Fruit fly (Drosophila melanogaster): ENCODE data around the gene CG43739.

Gene CG43739

DNA sequence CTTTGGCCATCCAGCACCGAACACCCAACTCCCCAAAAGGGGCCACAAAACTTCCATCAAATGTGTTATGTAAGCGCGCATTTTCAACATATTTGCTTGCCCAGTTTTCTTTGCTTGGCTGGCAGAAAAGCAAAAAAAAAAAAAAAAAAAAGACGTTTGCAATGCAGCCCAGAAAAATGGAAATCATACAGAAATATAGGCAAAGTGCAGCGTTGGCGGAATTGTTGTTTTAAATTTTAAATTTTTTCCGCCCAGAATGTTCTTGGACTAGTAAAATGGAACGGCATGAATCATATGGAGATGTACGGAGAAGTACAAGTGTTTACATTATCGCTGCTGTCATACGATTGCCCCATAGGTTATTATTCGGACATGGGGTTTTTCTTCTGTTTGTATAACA, 9.4 kb downstream of the CG43739 start:
- TF ChIP-seq noc (tag; optimal IDR thresholded peaks at IDR 0.05): no peak

DNA sequence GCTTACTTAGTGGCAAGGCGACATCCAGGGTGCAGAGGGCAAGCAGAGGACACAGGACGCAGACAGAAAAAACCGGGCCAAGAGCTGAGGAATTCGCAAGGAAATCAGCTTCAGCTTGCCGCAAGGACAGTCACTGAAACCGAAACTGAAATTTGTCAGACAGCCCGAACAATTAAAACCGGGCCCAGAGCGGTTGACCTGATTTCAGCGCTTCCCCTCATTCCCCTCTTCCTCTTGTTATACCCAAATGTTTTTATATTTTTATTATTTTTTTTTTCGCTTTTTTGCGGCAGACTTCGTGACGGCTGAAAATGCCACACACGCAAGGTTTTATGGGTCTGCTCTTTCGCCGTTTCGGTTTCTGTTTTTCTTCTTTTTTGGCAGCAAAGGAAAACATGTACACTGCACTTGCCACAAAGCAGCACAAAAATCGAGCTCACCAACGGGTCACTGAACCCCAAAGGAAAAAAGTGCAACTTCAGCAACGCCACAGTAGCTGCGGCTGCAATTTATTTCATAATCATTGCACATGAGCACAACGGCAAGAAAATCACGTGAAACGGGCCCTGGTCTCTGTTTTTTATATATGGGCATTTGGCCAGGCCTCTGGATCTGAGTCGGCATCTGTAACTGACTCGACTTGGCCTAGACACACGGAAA, 10.6 kb downstream of the CG43739 start:
- TF ChIP-seq noc (tag; optimal IDR thresholded peaks at IDR 0.05): no peak

DNA sequence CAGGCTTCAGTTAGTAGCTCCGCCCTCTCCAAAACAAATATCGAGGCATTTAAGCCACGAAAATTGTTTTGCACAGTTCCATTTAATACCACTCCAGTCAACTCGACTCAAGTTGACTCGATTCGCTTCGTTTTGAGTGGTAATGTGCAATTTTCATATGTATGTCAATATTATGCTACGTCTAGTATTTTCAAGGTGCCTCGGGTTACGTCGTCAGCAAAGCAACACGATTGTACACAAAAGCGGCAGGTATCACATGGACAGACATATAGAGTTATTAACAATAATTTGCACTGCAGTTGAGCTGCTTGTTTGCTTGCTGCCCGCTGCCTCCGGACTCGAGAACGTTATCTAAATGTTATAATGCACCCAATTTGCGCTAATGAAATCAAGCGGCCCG, 13.7 kb downstream of the CG43739 start:
- TF ChIP-seq noc (tag; optimal IDR thresholded peaks at IDR 0.05): no peak

DNA sequence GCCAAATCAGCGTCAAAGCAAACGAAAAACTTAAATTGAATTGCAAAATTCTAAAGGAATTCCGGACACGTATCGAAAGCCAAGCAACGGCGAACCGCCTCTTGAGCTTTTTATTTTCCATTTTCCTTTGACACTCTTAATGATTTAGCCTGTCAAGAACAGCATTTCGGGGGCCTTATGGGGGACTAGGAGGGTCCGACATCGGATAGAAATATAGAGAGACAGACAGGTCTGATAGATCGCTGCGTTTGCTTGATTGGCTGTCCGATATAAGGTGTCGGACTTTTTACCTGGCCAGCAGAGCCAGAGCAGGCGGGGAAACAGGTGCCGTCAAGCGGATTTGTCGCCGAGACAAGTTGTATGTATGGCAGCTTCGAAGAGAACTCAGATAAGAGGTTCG, 14.4 kb downstream of the CG43739 start:
- peak; percentile 73 for TF ChIP-seq noc (tag; optimal IDR thresholded peaks at IDR 0.05)

DNA sequence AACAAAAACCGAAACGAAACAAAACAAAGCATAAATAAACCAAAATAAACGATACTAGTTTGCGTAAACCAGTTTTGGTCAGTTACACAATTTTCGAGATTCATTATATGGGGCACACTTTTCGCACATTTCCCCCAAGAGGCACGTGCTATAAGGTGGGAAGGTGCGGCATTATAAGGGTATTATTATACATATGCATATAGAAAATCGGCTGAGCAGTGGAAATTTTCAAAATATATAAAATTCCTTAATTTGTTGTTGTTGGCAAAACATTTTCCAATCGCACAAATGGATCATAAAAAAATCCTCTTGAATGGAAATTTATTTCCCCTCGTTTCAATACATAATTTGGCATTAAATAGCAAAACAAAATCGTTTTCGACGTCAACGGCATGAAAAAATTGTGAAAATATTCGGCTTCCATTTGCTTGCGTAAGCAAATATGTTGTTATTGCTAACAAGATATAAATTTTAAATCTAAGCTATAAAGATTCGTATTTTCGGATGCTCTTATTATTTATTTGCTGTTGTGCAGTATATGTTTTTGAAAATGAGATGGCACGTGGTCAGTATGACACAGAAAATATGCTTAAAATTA, 20.2 kb downstream of the CG43739 start:
- no peak for TF ChIP-seq noc (tag; optimal IDR thresholded peaks at IDR 0.05)

DNA sequence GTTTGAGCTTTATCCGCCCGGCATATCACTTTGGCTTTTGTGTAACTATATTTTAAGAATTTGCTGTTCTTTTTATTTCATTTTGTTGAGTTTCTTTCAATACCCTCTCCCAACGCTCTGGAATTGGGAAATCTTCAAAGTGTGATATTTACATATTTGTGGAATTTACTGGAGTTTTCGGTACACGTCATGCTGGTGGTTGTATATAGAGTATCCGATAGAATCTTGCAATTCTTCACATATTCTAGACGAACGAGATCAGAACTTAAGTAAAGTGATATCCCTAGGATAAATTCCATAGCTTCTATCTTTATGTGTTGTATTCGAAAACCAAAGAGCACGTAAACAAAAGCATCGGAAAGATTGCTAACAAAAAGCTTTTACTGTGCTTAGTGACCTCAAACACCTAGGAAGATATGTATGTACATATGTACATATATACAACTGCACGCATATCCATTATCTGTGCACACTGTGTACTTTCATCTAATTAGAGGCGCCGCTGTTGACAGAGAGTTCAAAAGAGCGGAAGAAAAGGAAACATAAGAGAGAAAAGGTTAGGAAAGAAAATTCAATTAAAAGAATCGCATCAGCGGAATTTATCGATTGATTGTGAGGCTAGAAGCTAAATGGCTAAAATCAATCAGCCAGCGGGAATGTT, 21.9 kb downstream of the CG43739 start:
- no peak for TF ChIP-seq noc (tag; optimal IDR thresholded peaks at IDR 0.05)

DNA sequence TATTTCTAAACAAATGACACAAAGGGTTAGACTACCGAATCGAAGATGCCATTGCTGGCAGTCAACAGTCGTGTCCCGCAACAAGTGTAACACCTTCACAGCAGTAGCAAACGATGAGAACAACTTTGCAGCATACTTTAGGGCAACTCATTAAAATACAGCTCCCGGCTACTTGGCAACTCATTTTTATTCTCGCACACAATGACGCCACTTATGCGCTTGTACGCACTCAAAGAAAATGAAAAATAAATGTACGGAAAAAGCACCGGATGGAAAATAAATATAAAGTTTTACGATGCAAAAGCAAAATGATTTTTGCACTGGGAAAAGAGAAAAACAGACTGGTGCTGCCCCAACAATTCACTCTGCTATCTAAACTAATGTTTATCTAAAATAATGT, 27.5 kb downstream of the CG43739 start:
- no peak for TF ChIP-seq noc (tag; optimal IDR thresholded peaks at IDR 0.05)

DNA sequence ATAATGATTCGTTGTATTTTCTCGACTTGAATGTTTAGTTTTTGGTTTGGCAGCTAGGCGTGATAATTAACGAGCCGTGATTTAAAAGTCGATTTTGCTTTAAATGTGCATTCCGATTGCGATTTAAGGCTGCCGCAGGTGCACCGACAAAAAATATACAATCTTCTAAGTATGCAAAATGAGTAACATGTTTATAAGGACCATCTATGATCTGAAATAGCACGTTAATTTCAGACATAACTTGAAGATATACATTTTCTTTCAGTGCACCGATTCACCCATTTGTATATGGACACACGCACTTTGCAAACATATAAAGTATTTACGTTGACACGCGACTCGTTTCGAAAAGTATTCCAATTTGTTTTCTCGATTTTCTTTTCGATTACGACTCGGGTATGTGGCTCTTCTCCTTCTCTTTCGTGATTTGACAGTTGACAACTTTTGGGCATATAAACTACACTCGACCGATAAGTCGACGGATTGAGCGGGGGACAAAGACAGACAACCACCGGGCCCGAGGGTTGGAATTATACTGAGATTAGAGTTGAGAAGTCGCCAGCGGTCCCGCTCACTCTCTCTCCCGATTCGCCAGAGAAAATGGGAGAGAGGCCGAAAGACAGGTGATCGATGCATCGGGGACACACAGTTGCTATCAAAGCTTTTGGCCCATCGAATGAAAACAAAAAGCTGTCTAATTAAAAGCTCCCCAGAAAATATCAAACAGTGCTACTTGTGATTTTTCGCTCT, 28.7 kb downstream of the CG43739 start:
- no peak for TF ChIP-seq noc (tag; optimal IDR thresholded peaks at IDR 0.05)

DNA sequence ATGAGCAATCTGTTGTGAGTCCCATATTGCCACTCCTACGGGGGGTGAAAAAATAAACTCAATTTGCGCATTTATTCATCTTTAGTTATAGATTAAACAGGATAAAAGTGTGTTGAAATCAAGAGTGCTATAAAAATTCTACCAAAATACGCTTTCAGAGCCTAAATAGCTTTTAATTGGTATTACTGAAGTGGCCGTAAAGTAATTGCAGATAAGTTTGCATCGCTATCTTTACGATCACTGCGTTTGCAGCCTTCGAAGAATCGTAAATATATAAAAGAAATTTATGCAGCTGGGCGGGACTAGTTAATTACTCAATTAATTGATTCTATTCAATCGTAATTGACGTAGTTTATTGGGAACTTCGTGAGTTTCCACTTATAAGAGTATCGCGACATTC, 31.5 kb downstream of the CG43739 start:
- TF ChIP-seq noc (tag; optimal IDR thresholded peaks at IDR 0.05): no peak

DNA sequence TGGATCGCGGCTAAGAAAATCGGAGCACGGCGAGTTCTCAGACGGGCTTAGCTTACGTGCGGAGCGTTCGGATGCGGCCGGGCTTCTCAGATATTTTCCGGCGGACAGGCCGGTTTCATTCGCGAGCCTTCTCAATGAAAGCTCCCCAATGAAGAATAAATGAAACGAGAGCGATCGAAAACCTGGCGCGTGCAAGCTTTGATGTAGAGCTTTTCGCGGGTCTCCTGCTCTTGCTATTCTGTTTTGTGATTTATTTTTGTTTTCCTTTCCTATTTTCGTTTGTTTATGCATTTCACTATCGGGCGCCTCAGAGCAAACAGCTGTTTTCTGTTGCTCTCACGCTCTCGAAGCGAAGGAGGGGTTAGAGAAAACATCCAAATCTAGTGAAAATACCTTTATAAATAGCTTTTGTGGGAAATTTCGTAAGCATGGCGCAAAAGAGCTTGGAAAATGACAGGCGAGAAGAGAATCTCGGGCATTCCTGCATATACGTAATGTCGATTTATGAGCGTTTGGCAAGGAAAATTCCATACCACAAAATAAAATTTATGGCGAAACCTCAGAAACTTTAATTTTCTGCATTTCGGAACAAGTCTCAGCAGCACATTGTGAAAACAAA, 32.7 kb downstream of the CG43739 start:
- TF ChIP-seq noc (tag; optimal IDR thresholded peaks at IDR 0.05): peak; percentile 25

DNA sequence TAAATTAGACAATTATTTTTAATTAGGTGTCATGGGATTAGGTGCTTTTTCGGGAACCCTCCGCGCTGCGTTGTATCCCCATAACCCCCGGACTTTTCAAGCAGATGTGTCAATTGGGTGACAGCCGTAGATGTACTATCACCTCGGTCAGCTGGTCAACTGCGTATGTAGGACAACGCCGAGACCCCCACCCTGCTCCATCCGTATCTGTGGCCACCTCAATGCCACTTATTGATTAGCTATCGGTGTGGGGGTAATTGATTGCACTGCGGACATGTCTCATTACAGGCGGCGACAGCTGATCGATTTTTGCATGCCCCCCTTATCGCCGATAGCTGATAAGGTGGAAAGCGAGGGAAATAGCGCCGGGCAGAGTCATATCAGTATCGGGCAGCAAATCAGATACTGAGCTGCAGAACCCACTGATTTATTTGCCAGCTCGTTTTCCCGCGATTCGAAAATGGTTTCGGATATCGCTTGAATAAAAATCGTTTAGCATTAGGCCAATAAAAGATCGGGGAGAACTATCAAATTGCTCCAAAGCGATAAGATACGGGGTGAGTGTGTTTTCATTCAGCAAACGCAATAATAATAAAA, 35.0 kb downstream of the CG43739 start:
- TF ChIP-seq noc (tag; optimal IDR thresholded peaks at IDR 0.05): peak; percentile 67

DNA sequence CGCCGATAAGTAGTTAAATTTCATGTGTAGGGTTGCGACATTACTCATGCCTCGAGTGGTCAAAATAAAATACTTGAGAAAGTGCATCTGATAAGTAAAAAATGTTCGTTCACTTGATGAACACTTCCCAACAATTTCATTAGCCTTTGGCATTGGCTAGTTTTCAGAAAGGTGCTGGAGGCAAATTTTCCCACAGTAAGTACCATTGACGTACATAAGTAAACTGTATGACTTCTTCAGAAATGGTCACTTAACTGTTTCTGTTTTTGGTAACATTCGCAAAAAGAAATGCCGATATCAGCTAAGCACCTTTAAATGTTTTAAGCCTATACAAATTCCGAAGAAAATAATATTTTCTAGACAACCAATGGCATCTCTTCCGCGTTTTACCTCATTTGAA, 35.6 kb downstream of the CG43739 start:
- no peak for TF ChIP-seq noc (tag; optimal IDR thresholded peaks at IDR 0.05)

DNA sequence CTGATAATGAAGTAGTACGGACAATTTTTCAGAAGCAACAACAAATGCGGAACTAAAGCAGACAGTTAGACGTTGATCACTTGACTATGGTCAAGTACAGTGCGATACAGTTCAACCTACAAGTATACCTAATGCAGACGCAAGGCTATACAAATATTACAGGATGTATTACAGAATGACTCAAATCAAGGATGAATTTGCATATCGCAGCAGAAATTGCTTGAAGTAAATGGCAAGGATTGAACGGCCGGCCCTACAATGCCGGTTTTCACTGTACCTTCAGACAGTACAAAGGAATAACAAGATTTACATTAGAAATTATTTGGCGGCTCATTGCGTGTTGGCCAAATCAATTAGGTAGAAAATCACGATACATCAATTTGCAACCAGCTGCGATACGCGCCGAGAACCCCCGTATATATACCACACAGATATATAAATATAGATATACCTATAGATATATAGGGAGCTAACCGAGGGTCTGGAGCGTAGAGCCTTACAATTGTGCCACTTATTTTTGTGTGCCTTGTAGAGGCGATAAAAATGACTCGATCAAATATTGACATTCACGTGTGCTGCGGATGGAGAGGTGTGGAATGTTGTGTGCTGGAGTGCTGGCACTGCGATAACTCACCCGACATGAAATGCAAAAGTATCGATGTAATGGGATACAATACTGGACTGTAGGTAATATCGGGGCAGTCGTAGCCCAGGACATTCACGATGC, 37.2 kb downstream of the CG43739 start:
- TF ChIP-seq noc (tag; optimal IDR thresholded peaks at IDR 0.05): peak; percentile 82

DNA sequence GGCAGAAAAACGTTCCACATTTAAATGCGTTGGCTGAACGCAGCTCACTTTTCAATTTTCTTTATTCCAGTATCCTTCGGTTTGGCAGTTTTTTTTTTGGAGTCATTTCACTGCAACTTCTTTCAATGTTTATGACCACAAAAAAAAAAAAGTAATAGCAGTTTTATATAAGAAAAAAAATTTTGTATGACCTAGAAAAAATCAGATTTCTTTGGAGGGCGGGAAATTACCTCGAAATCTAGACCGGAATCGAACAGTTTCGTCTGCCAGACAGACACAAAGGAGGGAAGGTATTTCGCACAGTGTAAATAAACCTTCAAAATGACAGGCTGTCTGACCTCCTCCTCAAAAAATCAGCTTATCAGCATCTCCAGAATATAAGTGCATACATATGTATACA, 38.3 kb downstream of the CG43739 start:
- no peak for TF ChIP-seq noc (tag; optimal IDR thresholded peaks at IDR 0.05)

DNA sequence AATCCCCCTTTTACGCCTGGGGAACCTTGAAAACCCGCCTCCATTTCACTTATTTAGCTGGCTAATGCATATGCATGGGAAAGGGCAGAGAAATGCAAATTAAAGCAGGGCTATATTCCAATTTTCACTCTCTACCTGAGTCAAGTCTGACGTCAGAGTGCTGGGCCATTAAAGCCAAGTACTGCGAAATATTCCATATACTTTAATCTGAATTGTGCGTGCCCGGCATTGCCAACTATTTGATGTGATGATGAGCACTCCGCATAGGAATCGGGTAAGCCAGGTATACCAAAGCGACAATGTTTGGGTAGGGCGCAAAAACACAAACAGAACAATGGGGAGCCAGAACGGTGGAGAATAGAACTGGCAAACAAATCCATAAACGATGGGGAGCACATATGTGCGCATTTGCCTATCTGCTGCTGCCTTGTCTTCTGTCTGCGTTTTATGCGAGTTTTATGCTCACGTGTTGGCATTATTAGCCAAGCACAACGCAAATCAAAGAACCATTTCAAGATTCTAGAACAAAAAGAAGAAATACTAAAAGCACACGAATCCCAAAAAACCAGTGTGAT, 39.1 kb downstream of the CG43739 start:
- peak; percentile 33 for TF ChIP-seq noc (tag; optimal IDR thresholded peaks at IDR 0.05)
